Worm (Caenorhabditis elegans) whole organism, L1 larva: Measurements from ENCODE around the gene F42G8.8.

Experiments
- C04F5.9 ChIP-seq: sonication (generic microtip); optimal IDR thresholded peaks from 2 replicates; lab custom pipeline; 2016; ENCODE audit warnings: missing genetic modification characterization, missing compliant biosample characterization
- C16A3.4 ChIP-seq: fragments of 150-350 bp; optimal IDR thresholded peaks from 2 replicates; lab custom pipeline; 2014; ENCODE audit warnings: missing biosample characterization, missing genetic modification characterization
- C34B4.2 ChIP-seq: sonication (generic microtip); optimal IDR thresholded peaks from 2 replicates; lab custom pipeline; 2017; ENCODE audit warnings: mild to moderate bottlenecking, missing genetic modification characterization, missing compliant biosample characterization
- F16B12.6 ChIP-seq: fragments of 150-350 bp; optimal IDR thresholded peaks from 2 replicates; lab custom pipeline; 2014; ENCODE audit warnings: missing biosample characterization, missing genetic modification characterization
- aha-1 ChIP-seq: fragments of 150-350 bp; optimal IDR thresholded peaks from 2 replicates; lab custom pipeline; 2014; ENCODE audit warnings: missing biosample characterization, missing genetic modification characterization
- aly-2 ChIP-seq: fragments of 150-350 bp; optimal IDR thresholded peaks from 2 replicates; lab custom pipeline; 2014; ENCODE audit warnings: missing biosample characterization, missing genetic modification characterization
- ama-1 ChIP-seq: fragments of 150-350 bp; optimal IDR thresholded peaks from 2 replicates; lab custom pipeline; 2014
- blmp-1 ChIP-seq: fragments of 150-350 bp; optimal IDR thresholded peaks from 2 replicates; lab custom pipeline; 2014; ENCODE audit warnings: missing biosample characterization, missing genetic modification characterization
- ceh-63 ChIP-seq: fragments of 200-800 bp; sonication (Bioruptor generic); optimal IDR thresholded peaks from 2 replicates; lab custom pipeline; 2018; ENCODE audit warnings: mild to moderate bottlenecking, missing genetic modification characterization, missing compliant biosample characterization
- ceh-88 ChIP-seq: fragments of 200-800 bp; sonication (Bioruptor generic); IDR thresholded peaks from 2 replicates; pipeline ENCODE4 v1.3.6; 2022; ENCODE audit warnings: missing genetic modification characterization, missing compliant biosample characterization
- dpl-1 ChIP-seq, 3 experiments: fragments of 150-350 bp in 2 of 3; sonication (generic microtip) in 1 of 3; optimal IDR thresholded peaks; 2 replicates each; lab custom pipeline; 2014 to 2017; ENCODE audit warnings: missing biosample characterization in 3 of 3, missing genetic modification characterization in 3 of 3, missing genetic modification reagents in 3 of 3
- dsc-1 ChIP-seq: sonication (generic microtip); optimal IDR thresholded peaks from 2 replicates; lab custom pipeline; 2016; ENCODE audit warnings: mild to moderate bottlenecking, missing genetic modification characterization, missing compliant biosample characterization
- efl-1 ChIP-seq, 4 experiments: fragments of 150-350 bp; optimal IDR thresholded peaks in 3 of 4; peaks in 1 of 4; 1 replicate in 1 of 4; 2 replicates in 3 of 4; lab custom pipeline; 2014; ENCODE audit warnings: missing biosample characterization in 2 of 4, missing genetic modification characterization in 2 of 4, missing genetic modification reagents in 2 of 4
- efl-3 ChIP-seq: fragments of 200-800 bp; sonication (Bioruptor generic); optimal IDR thresholded peaks from 2 replicates; lab custom pipeline; 2018; ENCODE audit warnings: mild to moderate bottlenecking, missing genetic modification characterization, missing compliant biosample characterization
- egl-27 ChIP-seq, 2 experiments: fragments of 150-350 bp in 1 of 2; sonication (generic microtip); optimal IDR thresholded peaks; 3 replicates each; lab custom pipeline; 2017 to 2018; ENCODE audit warnings: missing biosample characterization in 2 of 2, missing genetic modification characterization in 2 of 2, missing genetic modification reagents in 2 of 2
- elt-3 ChIP-seq, 6 experiments: fragments of 150-350 bp in 1 of 6; sonication (generic microtip); optimal IDR thresholded peaks; 2 replicates each; lab custom pipeline; 2017 to 2018; ENCODE audit warnings: missing biosample characterization in 6 of 6, missing genetic modification characterization in 6 of 6, inconsistent platforms in 1 of 6
- fkh-10 ChIP-seq: sonication (generic microtip); optimal IDR thresholded peaks from 2 replicates; lab custom pipeline; 2017; ENCODE audit warnings: missing biosample characterization, missing genetic modification reagents, missing genetic modification characterization
- fkh-8 ChIP-seq: sonication (generic microtip); optimal IDR thresholded peaks from 2 replicates; lab custom pipeline; 2016; ENCODE audit warnings: mild to moderate bottlenecking, missing genetic modification characterization, missing compliant biosample characterization
- grh-1 ChIP-seq: fragments of 200-800 bp; sonication (Bioruptor generic); IDR thresholded peaks from 2 replicates; pipeline ENCODE4 v1.3.6; 2022; ENCODE audit warnings: missing genetic modification reagents, missing genetic modification characterization, missing compliant biosample characterization
- hlh-4 ChIP-seq: sonication (generic microtip); optimal IDR thresholded peaks from 2 replicates; lab custom pipeline; 2016; ENCODE audit warnings: mild to moderate bottlenecking, missing genetic modification characterization, missing compliant biosample characterization
- isw-1 ChIP-seq: fragments of 200-800 bp; sonication (Bioruptor generic); IDR thresholded peaks from 2 replicates; pipeline ENCODE4 v1.3.6; 2022; ENCODE audit warnings: missing genetic modification characterization, missing compliant biosample characterization
- lin-13 ChIP-seq: fragments of 150-350 bp; optimal IDR thresholded peaks from 2 replicates; lab custom pipeline; 2014; ENCODE audit warnings: missing biosample characterization, missing genetic modification reagents, missing genetic modification characterization
- lin-14 ChIP-seq: fragments of 200-800 bp; sonication (Bioruptor generic); optimal IDR thresholded peaks from 2 replicates; lab custom pipeline; 2018; ENCODE audit warnings: mild to moderate bottlenecking, missing genetic modification characterization, moderate library complexity, missing compliant biosample characterization
- lin-15B ChIP-seq: fragments of 150-350 bp; sonication (generic microtip); optimal IDR thresholded peaks from 3 replicates; lab custom pipeline; 2014; ENCODE audit warnings: missing biosample characterization, missing genetic modification characterization
- lin-35 ChIP-seq, 2 experiments: fragments of 150-350 bp; optimal IDR thresholded peaks; 2 replicates each; lab custom pipeline; 2014; ENCODE audit warnings: missing biosample characterization in 2 of 2, missing genetic modification characterization in 2 of 2, missing genetic modification reagents in 2 of 2
- lsy-2 ChIP-seq, 2 experiments: fragments of 150-350 bp; optimal IDR thresholded peaks; 2 replicates each; lab custom pipeline; 2014; ENCODE audit warnings: missing biosample characterization in 2 of 2, missing genetic modification characterization in 2 of 2
- mdl-1 ChIP-seq, 2 experiments: fragments of 150-350 bp; optimal IDR thresholded peaks; 2 replicates each; lab custom pipeline; 2014 to 2017; ENCODE audit warnings: missing biosample characterization in 2 of 2, missing genetic modification characterization in 2 of 2, inconsistent platforms in 1 of 2
- mef-2 ChIP-seq: fragments of 150-350 bp; optimal IDR thresholded peaks from 2 replicates; lab custom pipeline; 2014; ENCODE audit warnings: missing biosample characterization, missing genetic modification characterization
- mep-1 ChIP-seq: fragments of 150-350 bp; optimal IDR thresholded peaks from 2 replicates; lab custom pipeline; 2014; ENCODE audit warnings: missing biosample characterization, missing genetic modification characterization
- nhr-11 ChIP-seq: fragments of 150-350 bp; optimal IDR thresholded peaks from 2 replicates; lab custom pipeline; 2014; ENCODE audit warnings: missing biosample characterization, missing genetic modification characterization
- nhr-19 ChIP-seq: fragments of 200-800 bp; sonication (Bioruptor generic); conservative IDR thresholded peaks from 2 replicates; pipeline ENCODE4 v1.3.6; 2022; ENCODE audit warnings: missing genetic modification characterization, missing compliant biosample characterization
- nhr-20 ChIP-seq: sonication (generic microtip); optimal IDR thresholded peaks from 2 replicates; lab custom pipeline; 2016; ENCODE audit warnings: mild to moderate bottlenecking, missing genetic modification characterization, missing compliant biosample characterization
- nhr-28 ChIP-seq: fragments of 150-350 bp; optimal IDR thresholded peaks from 2 replicates; lab custom pipeline; 2014; ENCODE audit warnings: missing biosample characterization, missing genetic modification characterization
- nhr-47 ChIP-seq: sonication (generic microtip); optimal IDR thresholded peaks from 2 replicates; lab custom pipeline; 2016; ENCODE audit warnings: mild to moderate bottlenecking, missing genetic modification characterization, moderate library complexity, missing compliant biosample characterization
- nhr-76 ChIP-seq: sonication (generic microtip); optimal IDR thresholded peaks from 2 replicates; lab custom pipeline; 2017; ENCODE audit warnings: missing biosample characterization, missing genetic modification characterization
- nhr-90 ChIP-seq: sonication (generic microtip); optimal IDR thresholded peaks from 2 replicates; lab custom pipeline; 2016; ENCODE audit warnings: mild to moderate bottlenecking, missing genetic modification characterization, missing compliant biosample characterization; ENCODE audit not compliant: poor library complexity
- pag-3 ChIP-seq: sonication (generic microtip); optimal IDR thresholded peaks from 2 replicates; lab custom pipeline; 2017; ENCODE audit warnings: missing genetic modification characterization, mild to moderate bottlenecking, missing compliant biosample characterization, antibody characterized with exemption, borderline replicate concordance; ENCODE audit not compliant: insufficient read depth
- pax-3 ChIP-seq: fragments of 200-800 bp; sonication (Bioruptor generic); optimal IDR thresholded peaks from 2 replicates; lab custom pipeline; 2018; ENCODE audit warnings: mild to moderate bottlenecking, missing genetic modification characterization, moderate library complexity, missing compliant biosample characterization
- rnt-1 ChIP-seq: sonication (generic microtip); optimal IDR thresholded peaks from 2 replicates; lab custom pipeline; 2016; ENCODE audit warnings: mild to moderate bottlenecking, missing genetic modification characterization, moderate library complexity, missing compliant biosample characterization
- skn-1 ChIP-seq: fragments of 150-350 bp; optimal IDR thresholded peaks from 2 replicates; lab custom pipeline; 2014; ENCODE audit warnings: missing biosample characterization, missing genetic modification characterization
- snu-23 ChIP-seq: sonication (generic microtip); optimal IDR thresholded peaks from 2 replicates; lab custom pipeline; 2016; ENCODE audit warnings: missing genetic modification characterization, missing compliant biosample characterization
- sox-4 ChIP-seq: sonication (generic microtip); optimal IDR thresholded peaks from 2 replicates; lab custom pipeline; 2016; ENCODE audit warnings: missing genetic modification characterization, missing compliant biosample characterization
- sptf-1 ChIP-seq: fragments of 150-350 bp; optimal IDR thresholded peaks from 2 replicates; lab custom pipeline; 2014; ENCODE audit warnings: missing biosample characterization, missing genetic modification characterization
- swsn-7 ChIP-seq: sonication (generic microtip); optimal IDR thresholded peaks from 2 replicates; lab custom pipeline; 2016; ENCODE audit warnings: missing genetic modification characterization, missing compliant biosample characterization
- tbx-2 ChIP-seq: sonication (generic microtip); optimal IDR thresholded peaks from 2 replicates; lab custom pipeline; 2016; ENCODE audit warnings: missing genetic modification characterization, missing compliant biosample characterization
- tlp-1 ChIP-seq: fragments of 150-350 bp; optimal IDR thresholded peaks from 2 replicates; lab custom pipeline; 2014; ENCODE audit warnings: missing biosample characterization, missing genetic modification characterization
- unc-130 ChIP-seq: fragments of 150-350 bp; optimal IDR thresholded peaks from 2 replicates; lab custom pipeline; 2017; ENCODE audit warnings: missing biosample characterization, missing genetic modification characterization, inconsistent platforms
- unc-62 ChIP-seq: fragments of 150-350 bp; optimal IDR thresholded peaks from 2 replicates; lab custom pipeline; 2014; ENCODE audit warnings: missing biosample characterization, missing genetic modification reagents, missing genetic modification characterization
- xbp-1 ChIP-seq: sonication (generic microtip); optimal IDR thresholded peaks from 2 replicates; lab custom pipeline; 2016; ENCODE audit warnings: missing genetic modification characterization, missing compliant biosample characterization
- zip-4 ChIP-seq: fragments of 200-800 bp; sonication (Bioruptor generic); optimal IDR thresholded peaks from 2 replicates; lab custom pipeline; 2018; ENCODE audit warnings: mild to moderate bottlenecking, missing genetic modification characterization, moderate library complexity, missing compliant biosample characterization
- ztf-11 ChIP-seq, 2 experiments: sonication (generic microtip); optimal IDR thresholded peaks; 2 replicates each; lab custom pipeline; 2016 to 2017; ENCODE audit warnings: missing genetic modification characterization in 2 of 2, missing biosample characterization in 1 of 2, missing compliant biosample characterization in 1 of 2
- ztf-4 ChIP-seq: fragments of 150-350 bp; optimal IDR thresholded peaks from 2 replicates; lab custom pipeline; 2014; ENCODE audit warnings: missing biosample characterization, missing genetic modification characterization

The F42G8.8 gene

ce11 chrIV:8112646-8113045 is 6.2 kb upstream of the F42G8.8 start (continued):
- TF ChIP-seq fkh-10 (GFP tag; lab: Kevin White, UChicago) (no peak), C16A3.4 (peak; percentile 11), pax-3 (no peak), mdl-1 (tag; optimal IDR thresholded peaks at IDR 0.05; lab: Kevin White, UChicago) (no peak), ama-1 (lab: Kevin White, UChicago) (no peak), isw-1 (no peak), C34B4.2 (tag; lab: Kevin White, UChicago) (no peak), egl-27 (tag; optimal IDR thresholded peaks at IDR 0.05; lab: Kevin White, UChicago) (no peak), lin-14 (GFP tag; lab: Kevin White, UChicago) (no peak), unc-130 (tag; lab: Kevin White, UChicago) (peak; percentile 53), zip-4 (GFP tag; lab: Kevin White, UChicago) (no peak), efl-3 (no peak), dsc-1 (tag; lab: Kevin White, UChicago) (no peak), unc-62 (GFP tag; lab: Kevin White, UChicago) (no peak), elt-3 (tag; optimal IDR thresholded peaks at IDR 0.05; lab: Kevin White, UChicago) (no peak), lin-35 (GFP tag; optimal IDR thresholded peaks at IDR 0.05; lab: Kevin White, UChicago) (peak; percentile 67 to 86), lin-13 (GFP tag; lab: Kevin White, UChicago) (no peak), aha-1 (tag; lab: Kevin White, UChicago) (no peak), grh-1 (GFP tag; lab: Robert Waterston, UW) (no peak), swsn-7 (tag; lab: Kevin White, UChicago) (no peak), C04F5.9 (no peak), rnt-1 (no peak), nhr-19 (GFP tag; lab: Robert Waterston, UW) (no peak), aly-2 (no peak), lin-15B (tag; lab: Kevin White, UChicago) (no peak), nhr-28 (tag; lab: Kevin White, UChicago) (no peak), ztf-11 (tag; optimal IDR thresholded peaks at IDR 0.05; lab: Kevin White, UChicago) (no peak), skn-1 (no peak), sptf-1 (tag; lab: Kevin White, UChicago) (no peak), ztf-4 (tag; lab: Kevin White, UChicago) (no peak), tbx-2 (tag; lab: Kevin White, UChicago) (no peak), ceh-63 (GFP tag; lab: Kevin White, UChicago) (no peak), ceh-88 (GFP tag; lab: Robert Waterston, UW) (no peak), mef-2 (tag; lab: Kevin White, UChicago) (no peak)

ce11 chrIV:8113161-8113560 is 5.7 kb upstream of the F42G8.8 start, which contains the start of gene Y42H9AR.1:
Y42H9AR.1 (plus strand) TSS chrIV:8113393.
- TF ChIP-seq unc-130 (tag; lab: Kevin White, UChicago) (no peak), nhr-76 (tag; lab: Kevin White, UChicago) (no peak), tlp-1 (no peak), xbp-1 (peak; percentile 49), elt-3 (tag; optimal IDR thresholded peaks at IDR 0.05; lab: Kevin White, UChicago) (no peak), hlh-4 (no peak), blmp-1 (tag; lab: Kevin White, UChicago) (peak; percentile 11), nhr-90 (tag; lab: Kevin White, UChicago) (peak; percentile 0), mdl-1 (tag; optimal IDR thresholded peaks at IDR 0.05; lab: Kevin White, UChicago) (peak in 1 of 2 experiments; percentile 61), pag-3 (tag; lab: Kevin White, UChicago) (no peak), dpl-1 (GFP tag; optimal IDR thresholded peaks at IDR 0.05; lab: Kevin White, UChicago) (peak in 2 of 3 experiments; percentile 12 to 46), aly-2 (no peak), ceh-63 (GFP tag; lab: Kevin White, UChicago) (no peak), efl-1 (optimal IDR thresholded peaks at IDR 0.05; lab: Kevin White, UChicago) (peak; percentile 18 to 40), efl-1 (GFP tag; optimal IDR thresholded peaks at IDR 0.05 in 1 of 2; lab: Kevin White, UChicago) (peak; percentile 45 to 77), nhr-20 (tag; lab: Kevin White, UChicago) (peak; percentile 18), lsy-2 (tag; optimal IDR thresholded peaks at IDR 0.05; lab: Kevin White, UChicago) (peak in 1 of 2 experiments; percentile 37), fkh-8 (tag; lab: Kevin White, UChicago) (no peak), sox-4 (tag; lab: Kevin White, UChicago) (peak; percentile 16), lin-35 (GFP tag; optimal IDR thresholded peaks at IDR 0.05; lab: Kevin White, UChicago) (peak in 1 of 2 experiments; percentile 42), aha-1 (tag; lab: Kevin White, UChicago) (no peak), mep-1 (tag; lab: Kevin White, UChicago) (peak; percentile 38), nhr-11 (tag; lab: Kevin White, UChicago) (no peak), nhr-47 (peak; percentile 15), F16B12.6 (tag; lab: Kevin White, UChicago) (peak; percentile 92), snu-23 (GFP tag; lab: Kevin White, UChicago) (peak; percentile 2)
- TF ChIP-seq, all 84 proteins: peak for 14
